Worm (Caenorhabditis elegans) whole organism, early embryonic: Measurements from ENCODE around the gene AH9.4.

ENCODE experiments used
- B0310.2 ChIP-seq: sonication (generic microtip); optimal IDR thresholded peaks from 2 replicates; lab custom pipeline; 2016; ENCODE audit warnings: mild to moderate bottlenecking, missing genetic modification characterization, missing compliant biosample characterization
- aly-1 ChIP-seq: sonication (generic microtip); optimal IDR thresholded peaks from 2 replicates; lab custom pipeline; 2016; ENCODE audit warnings: missing genetic modification characterization, missing compliant biosample characterization
- ama-1 ChIP-seq: fragments of 150-350 bp; optimal IDR thresholded peaks from 2 replicates; lab custom pipeline; 2014
- flt-1 ChIP-seq: fragments of 200-800 bp; sonication (Bioruptor generic); IDR thresholded peaks from 2 replicates; pipeline ENCODE4 v1.3.6; 2022; ENCODE audit warnings: missing genetic modification characterization, missing compliant biosample characterization
- hmbx-1 ChIP-seq: sonication (generic microtip); optimal IDR thresholded peaks from 2 replicates; lab custom pipeline; 2016; ENCODE audit warnings: mild to moderate bottlenecking, missing genetic modification characterization, missing compliant biosample characterization
- pes-1 ChIP-seq: fragments of 200-800 bp; sonication (Bioruptor generic); IDR thresholded peaks from 2 replicates; pipeline ENCODE4 v1.3.6; 2022; ENCODE audit warnings: missing genetic modification reagents, missing genetic modification characterization, missing compliant biosample characterization
- sea-1 ChIP-seq: fragments of 200-800 bp; sonication (Bioruptor generic); conservative IDR thresholded peaks from 2 replicates; pipeline ENCODE4 v1.3.6; 2022; ENCODE audit warnings: missing genetic modification characterization, missing compliant biosample characterization
- tbx-11 ChIP-seq: fragments of 200-800 bp; sonication (Bioruptor generic); IDR thresholded peaks from 2 replicates; pipeline ENCODE4 v1.3.6; 2022; ENCODE audit warnings: missing genetic modification characterization, missing compliant biosample characterization
- tbx-37 ChIP-seq: fragments of 200-800 bp; sonication (Bioruptor generic); conservative IDR thresholded peaks from 2 replicates; pipeline ENCODE4 v1.3.6; 2022; ENCODE audit warnings: missing genetic modification reagents, missing genetic modification characterization, missing compliant biosample characterization

- no peak for TF ChIP-seq tbx-11 (GFP tag; lab: Robert Waterston, UW)
- TF ChIP-seq ama-1 (lab: Kevin White, UChicago), result no peak
- TF ChIP-seq sea-1 (GFP tag; lab: Robert Waterston, UW), result no peak
- TF ChIP-seq flt-1 (GFP tag; lab: Robert Waterston, UW), result no peak
- TF ChIP-seq tbx-37 (GFP tag; lab: Robert Waterston, UW), result no peak
- no peak for TF ChIP-seq B0310.2 (tag; lab: Kevin White, UChicago)
- no peak for TF ChIP-seq pes-1
- no peak for TF ChIP-seq hmbx-1
- no peak for TF ChIP-seq aly-1 (tag; lab: Kevin White, UChicago)
Observed at ce11 chrX:2267956-2268355, 6.2 kb downstream of the AH9.4 start, which contains the start of gene AH9.6.
